Fruit fly (Drosophila melanogaster) whole organism, wandering third instar larva: ENCODE data around the gene NK7.1.

ENCODE experiments used
- Abd-B ChIP-seq: fragments of >200 bp; optimal IDR thresholded peaks from 2 replicates; lab custom pipeline; 2017; ENCODE audit warnings: missing biosample characterization, missing genetic modification characterization
- CG32264 ChIP-seq: fragments of 200-800 bp; sonication (Bioruptor generic); optimal IDR thresholded peaks from 2 replicates; lab custom pipeline; 2016; ENCODE audit warnings: missing biosample characterization, missing genetic modification characterization
- CrebA ChIP-seq: fragments of 200-800 bp; sonication (Bioruptor generic); optimal IDR thresholded peaks from 2 replicates; lab custom pipeline; 2016; ENCODE audit warnings: missing biosample characterization, mild to moderate bottlenecking, missing genetic modification characterization, borderline replicate concordance
- Dif ChIP-seq: fragments of 200-275, 200-300 bp; sonication (Bioruptor generic); optimal IDR thresholded peaks from 2 replicates; lab custom pipeline; 2018; ENCODE audit warnings: missing biosample characterization, missing genetic modification characterization; ENCODE audit not compliant: partially characterized antibody
- GATAd ChIP-seq: sonication (Bioruptor generic); optimal IDR thresholded peaks from 2 replicates; lab custom pipeline; 2016; ENCODE audit warnings: missing biosample characterization, missing genetic modification characterization
- HLH106 ChIP-seq: fragments of 200-800 bp; optimal IDR thresholded peaks from 3 replicates; lab custom pipeline; 2019; ENCODE audit warnings: missing biosample characterization, mild to moderate bottlenecking, missing genetic modification characterization, moderate library complexity
- br ChIP-seq: fragments of 200-800 bp; sonication (Bioruptor generic); optimal IDR thresholded peaks from 2 replicates; lab custom pipeline; 2016; ENCODE audit warnings: missing biosample characterization, missing genetic modification characterization
- h ChIP-seq: fragments of 200-800 bp; sonication (Bioruptor generic); optimal IDR thresholded peaks from 3 replicates; lab custom pipeline; 2016; ENCODE audit warnings: missing biosample characterization, mild to moderate bottlenecking, missing genetic modification characterization
- jim ChIP-seq: fragments of 175-275, 200-325 bp; sonication (Bioruptor generic); optimal IDR thresholded peaks from 2 replicates; lab custom pipeline; 2016; ENCODE audit warnings: missing biosample characterization, mild to moderate bottlenecking, missing genetic modification characterization
- lola ChIP-seq: fragments of >200 bp; optimal IDR thresholded peaks from 2 replicates; lab custom pipeline; 2017; ENCODE audit warnings: missing biosample characterization, missing genetic modification characterization
- pan ChIP-seq: fragments of >200 bp; optimal IDR thresholded peaks from 2 replicates; lab custom pipeline; 2017
- sv ChIP-seq: fragments of 200-800 bp; sonication (Bioruptor generic); optimal IDR thresholded peaks from 3 replicates; lab custom pipeline; 2016; ENCODE audit warnings: missing biosample characterization, missing genetic modification characterization

DNA sequence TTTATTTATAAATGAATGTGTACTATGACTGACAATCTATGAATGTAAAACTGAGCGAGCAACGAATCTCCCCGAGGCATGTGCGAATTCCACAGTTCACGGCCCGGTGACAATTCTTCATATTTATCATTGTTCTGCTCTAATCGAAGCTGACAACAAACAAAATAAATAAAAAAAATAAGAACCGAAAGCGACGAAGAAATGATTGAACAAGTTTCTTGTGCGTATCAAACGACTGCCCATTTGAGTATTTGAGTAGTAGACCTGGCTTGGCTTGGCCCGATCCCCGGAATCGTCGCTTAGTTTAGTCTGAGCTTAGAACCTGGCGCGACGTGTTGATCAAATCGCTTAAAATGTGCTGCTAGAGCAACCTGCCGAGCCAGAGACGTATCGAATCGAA, 62.7 kb downstream of the NK7.1 start, which contains the start of gene CG31321:
- no peak for TF ChIP-seq CG32264 (GFP tag; lab: Kevin White, UChicago)
- TF ChIP-seq pan (lab: Kevin White, UChicago) = no peak
- no peak for TF ChIP-seq HLH106 (tag; lab: Kevin White, UChicago)
- TF ChIP-seq br = no peak
- TF ChIP-seq lola = no peak
- no peak for TF ChIP-seq CrebA
- TF ChIP-seq h (GFP tag; lab: Kevin White, UChicago) = no peak
- no peak for TF ChIP-seq Dif (GFP tag; lab: Kevin White, UChicago)
- TF ChIP-seq sv (GFP tag; lab: Kevin White, UChicago) = no peak
- TF ChIP-seq jim (GFP tag; lab: Kevin White, UChicago) = no peak
- no peak for TF ChIP-seq GATAd (GFP tag; lab: Kevin White, UChicago)
- TF ChIP-seq Abd-B = no peak
